Fruit fly (Drosophila melanogaster) whole organism, embryonic: ENCODE data around the gene CG46308.

ENCODE experiments used
- CG8290 ChIP-seq, 3 experiments: fragments of 200-800 bp; sonication (Bioruptor generic); optimal IDR thresholded peaks; 2 replicates each; lab custom pipeline; 2016 to 2019; ENCODE audit warnings: missing biosample characterization in 3 of 3, missing genetic modification characterization in 3 of 3, mild to moderate bottlenecking in 2 of 3, moderate library complexity in 1 of 3
- GATAe ChIP-seq: fragments of 200-800 bp; sonication (Bioruptor generic); conservative IDR thresholded peaks from 2 replicates; pipeline ENCODE4 v1.3.6; 2022; ENCODE audit warnings: missing biosample characterization, missing genetic modification characterization
- H2.0 ChIP-seq: fragments of 200-800 bp; sonication (Bioruptor generic); IDR thresholded peaks from 2 replicates; pipeline ENCODE4 v1.3.6; 2022; ENCODE audit warnings: missing biosample characterization, missing genetic modification characterization
- tup ChIP-seq: fragments of 200-800 bp; sonication (Bioruptor generic); optimal IDR thresholded peaks from 2 replicates; lab custom pipeline; 2016; ENCODE audit warnings: missing biosample characterization, mild to moderate bottlenecking, missing genetic modification characterization, moderate library complexity

- TF ChIP-seq CG8290 (GFP tag; optimal IDR thresholded peaks at IDR 0.05; lab: Kevin White, UChicago) (no peak), CG8290 (tag; optimal IDR thresholded peaks at IDR 0.05; lab: Kevin White, UChicago) (no peak), GATAe (GFP tag; lab: Robert Waterston, UW) (no peak; the same call in 1 of the 2 replicates), H2.0 (no peak), tup (GFP tag; lab: Kevin White, UChicago) (no peak)
These were observed 49.6 kb downstream of the CG46308 start for dm6 chr2L:13510870-13511867.
